Worm (Caenorhabditis elegans): ENCODE data around the gene clr-1.

DNA sequence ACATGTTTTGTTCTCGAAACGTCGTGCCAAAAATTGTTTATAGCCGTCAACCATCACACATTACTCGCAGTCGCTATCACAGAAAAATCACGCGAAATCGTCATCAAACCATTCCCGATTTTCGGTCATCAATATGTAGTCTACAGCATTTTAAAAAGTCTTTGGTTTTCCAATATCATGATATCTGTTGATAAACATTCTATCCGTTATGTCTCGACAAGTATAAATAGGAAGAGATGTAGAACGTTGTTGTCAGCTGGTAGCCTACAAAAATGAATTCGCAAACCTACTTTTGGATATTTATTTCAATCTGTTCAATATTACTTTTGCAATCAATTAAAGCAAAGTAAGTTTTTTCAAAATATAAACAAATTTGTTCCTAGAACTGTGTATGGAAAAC is 30.2 kb downstream of the clr-1 start, which contains the start of gene F12A10.1:
- TF ChIP-seq pha-4 (tag; optimal IDR thresholded peaks at IDR 0.05) (no peak), ama-1 (optimal IDR thresholded peaks at IDR 0.05) (no peak), nhr-11 (tag; optimal IDR thresholded peaks at IDR 0.05) (no peak), fkh-6 (tag; optimal IDR thresholded peaks at IDR 0.05) (no peak), dmd-4 (tag; optimal IDR thresholded peaks at IDR 0.05; ENCODE audit: borderline replicate concordance) (no peak), K02D7.2 (tag; optimal IDR thresholded peaks at IDR 0.05) (no peak), sox-2 (GFP tag; IDR thresholded peaks at IDR 0.05) (no peak), pag-3 (tag; optimal IDR thresholded peaks at IDR 0.05; ENCODE audit: borderline replicate concordance) (no peak), madf-2 (tag; optimal IDR thresholded peaks at IDR 0.05) (no peak), Y22D7AL.16 (tag; optimal IDR thresholded peaks at IDR 0.05) (no peak), unc-55 (GFP tag; optimal IDR thresholded peaks at IDR 0.05) (no peak), mec-3 (tag; optimal IDR thresholded peaks at IDR 0.05; ENCODE audit: borderline replicate concordance) (no peak), unc-42 (tag; optimal IDR thresholded peaks at IDR 0.05) (no peak), hlh-13 (GFP tag; optimal IDR thresholded peaks at IDR 0.05) (no peak)
